Worm (Caenorhabditis elegans): Measurements from ENCODE around the gene K10D11.3.

The K10D11.3 gene

ce11 chrIV:12965074-12965473 is 20.9 kb downstream of the K10D11.3 start, which contains the start of gene dod-22:
dod-22 (plus strand) TSS chrIV:12965374.
- TF ChIP-seq K11D2.4 (GFP tag; IDR thresholded peaks at IDR 0.05), result no peak
- TF ChIP-seq attf-5 (GFP tag; optimal IDR thresholded peaks at IDR 0.05), result no peak
- no peak for TF ChIP-seq snpc-3.4 (tag; optimal IDR thresholded peaks at IDR 0.05)
- TF ChIP-seq mcd-1 (GFP tag; IDR thresholded peaks at IDR 0.05), result no peak
- TF ChIP-seq cebp-1 (GFP tag; IDR thresholded peaks at IDR 0.05), result no peak
- no peak for TF ChIP-seq cebp-1 (tag; optimal IDR thresholded peaks at IDR 0.05)
- TF ChIP-seq lag-1 (GFP tag; IDR thresholded peaks at IDR 0.05), result no peak
- no peak for TF ChIP-seq F39B2.1 (GFP tag; IDR thresholded peaks at IDR 0.05)
- no peak for TF ChIP-seq snpc-4 (GFP tag; optimal IDR thresholded peaks at IDR 0.05)
- TF ChIP-seq snpc-4 (tag; optimal IDR thresholded peaks at IDR 0.05), result no peak
- TF ChIP-seq ekl-4 (GFP tag; IDR thresholded peaks at IDR 0.05), result no peak
- TF ChIP-seq rpc-1 (optimal IDR thresholded peaks at IDR 0.05), result no peak
- TF ChIP-seq rpc-1 (tag; optimal IDR thresholded peaks at IDR 0.05), result no peak
- TF ChIP-seq T07F8.4 (tag; optimal IDR thresholded peaks at IDR 0.05), result no peak
- TF ChIP-seq hlh-12 (tag; optimal IDR thresholded peaks at IDR 0.05), result no peak
- TF ChIP-seq ztf-18 (tag; optimal IDR thresholded peaks at IDR 0.05), result no peak

- TF ChIP-seq lin-40 (tag; optimal IDR thresholded peaks at IDR 0.05), result no peak
- TF ChIP-seq nhr-80 (tag; optimal IDR thresholded peaks at IDR 0.05), result peak; percentile 5
- TF ChIP-seq sdz-38 (tag; optimal IDR thresholded peaks at IDR 0.05), result no peak
- no peak for TF ChIP-seq hlh-26 (GFP tag; conservative IDR thresholded peaks at IDR 0.05)
Observed at ce11 chrIV:12964648-12965047, 21.3 kb downstream of the K10D11.3 start.

ce11 chrIV:12962564-12962963 is 23.4 kb downstream of the K10D11.3 start, which contains the start of gene F55G11.8:
F55G11.8 (plus strand) TSS chrIV:12962808.
- TF ChIP-seq Y53G8AR.9 (GFP tag; conservative IDR thresholded peaks at IDR 0.05) (no peak), nhr-80 (tag; optimal IDR thresholded peaks at IDR 0.05) (peak; percentile 34)

ce11 chrIV:12960136-12960535 is 25.8 kb downstream of the K10D11.3 start, which contains the start of gene F55G11.7:
F55G11.7 (plus strand) TSS chrIV:12960436.
- TF ChIP-seq C17E4.6 (GFP tag; IDR thresholded peaks at IDR 0.05) (no peak), repo-1 (tag; optimal IDR thresholded peaks at IDR 0.05) (no peak), F55B11.4 (tag; optimal IDR thresholded peaks at IDR 0.05; ENCODE audit: borderline replicate concordance, insufficient read depth) (no peak), lir-1 (GFP tag; conservative IDR thresholded peaks at IDR 0.05) (no peak), ztf-3 (GFP tag; optimal IDR thresholded peaks at IDR 0.05) (no peak), rpc-1 (optimal IDR thresholded peaks at IDR 0.05) (no peak), rpc-1 (tag; optimal IDR thresholded peaks at IDR 0.05) (no peak), egl-44 (GFP tag; IDR thresholded peaks at IDR 0.05) (no peak), mes-4 (tag; optimal IDR thresholded peaks at IDR 0.05) (no peak), akir-1 (GFP tag; optimal IDR thresholded peaks at IDR 0.05) (no peak)

- no peak for TF ChIP-seq attf-6 (GFP tag; IDR thresholded peaks at IDR 0.05)
- TF ChIP-seq let-526 (GFP tag; IDR thresholded peaks at IDR 0.05), result no peak
- no peak for TF ChIP-seq F10E7.11 (tag; optimal IDR thresholded peaks at IDR 0.05)
- TF ChIP-seq ceh-91 (GFP tag; IDR thresholded peaks at IDR 0.05), result no peak
- TF ChIP-seq B0261.1 (tag; optimal IDR thresholded peaks at IDR 0.05), result no peak
- no peak for TF ChIP-seq ceh-100 (GFP tag; IDR thresholded peaks at IDR 0.05)
- no peak for TF ChIP-seq madf-10 (tag; optimal IDR thresholded peaks at IDR 0.05)
- no peak for TF ChIP-seq xnd-1 (tag; optimal IDR thresholded peaks at IDR 0.05)
- TF ChIP-seq unc-130 (GFP tag; optimal IDR thresholded peaks at IDR 0.05), result no peak
- TF ChIP-seq hlh-12 (tag; optimal IDR thresholded peaks at IDR 0.05), result no peak
- no peak for TF ChIP-seq F22D6.2 (tag; optimal IDR thresholded peaks at IDR 0.05)
- TF ChIP-seq aptf-2 (GFP tag; conservative IDR thresholded peaks at IDR 0.05), result no peak
Observed at ce11 chrIV:12957730-12958129, 28.2 kb downstream of the K10D11.3 start, which contains the start of gene F55G11.6. F55G11.6 (plus strand) TSS chrIV:12958030.
